Fruit fly (Drosophila melanogaster): Measurements from ENCODE around the gene CG11619.

Gene CG11619

DNA sequence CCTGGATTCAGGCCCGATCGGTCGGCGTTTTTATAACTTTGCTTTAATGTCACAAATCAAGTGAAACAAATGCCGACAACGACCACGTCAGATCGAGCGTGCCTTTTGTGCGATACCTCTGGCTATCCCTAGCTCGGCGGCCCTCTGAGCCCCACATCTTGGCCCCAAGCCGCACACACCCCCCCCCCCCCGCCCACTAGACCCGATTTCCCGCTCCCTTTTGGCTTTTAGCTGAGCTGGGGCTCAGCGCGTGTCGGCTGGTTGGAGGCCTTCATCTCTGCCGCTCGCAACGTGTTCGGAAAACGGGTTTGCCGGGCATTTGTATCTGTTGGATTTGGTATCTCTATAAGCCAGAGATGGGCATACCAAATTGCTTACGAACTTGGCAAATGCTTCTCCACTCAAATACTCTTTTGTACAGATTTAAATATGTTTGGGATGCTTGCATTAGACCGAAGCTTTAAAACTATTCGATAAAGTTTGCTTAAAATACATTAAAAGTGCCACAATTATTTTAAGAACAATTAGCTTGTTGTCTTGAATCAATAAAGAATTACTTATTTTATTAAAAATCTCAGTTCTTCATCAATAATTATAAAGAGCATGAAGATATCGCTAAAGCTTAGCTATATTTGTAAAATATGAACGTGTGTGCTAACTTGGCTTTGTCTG is 28.1 kb upstream of the CG11619 start (continued):
- peak; percentile 28; the same call in 1 of the 2 replicates for TF ChIP-seq CG7372 (GFP tag; IDR thresholded peaks at IDR 0.05)
- TF ChIP-seq CG6765 (GFP tag; optimal IDR thresholded peaks at IDR 0.05) = peak; percentile 33
- TF ChIP-seq NfI (GFP tag; optimal IDR thresholded peaks at IDR 0.05) = peak; percentile 49
- TF ChIP-seq CG8290 (GFP tag; optimal IDR thresholded peaks at IDR 0.05) = no peak
- TF ChIP-seq CG8290 (tag; optimal IDR thresholded peaks at IDR 0.05) = peak in 1 of 2 experiments; percentile 29
- TF ChIP-seq Sox100B (GFP tag; optimal IDR thresholded peaks at IDR 0.05) = peak; percentile 48
- TF ChIP-seq CG7556 (GFP tag; optimal IDR thresholded peaks at IDR 0.05) = peak; percentile 62
- TF ChIP-seq ci (GFP tag; IDR thresholded peaks at IDR 0.05) = 0 out of 3 replicates have a peak, but pooled peaks have one; percentile 18
- TF ChIP-seq slou (GFP tag; optimal IDR thresholded peaks at IDR 0.05) = no peak
- peak; percentile 90 for TF ChIP-seq oc (tag; optimal IDR thresholded peaks at IDR 0.05)
- TF ChIP-seq C15 (GFP tag; IDR thresholded peaks at IDR 0.05) = no peak
- TF ChIP-seq HLH3B (GFP tag; IDR thresholded peaks at IDR 0.05) = no peak
- peak; percentile 29 for TF ChIP-seq CG10274 (GFP tag; optimal IDR thresholded peaks at IDR 0.05)
- TF ChIP-seq sob (GFP tag; IDR thresholded peaks at IDR 0.05) = no peak
- TF ChIP-seq CG18599 (GFP tag; optimal IDR thresholded peaks at IDR 0.05) = peak; percentile 18
- TF ChIP-seq CG2202 (tag; optimal IDR thresholded peaks at IDR 0.05) = no peak
- TF ChIP-seq CG12155 (GFP tag; optimal IDR thresholded peaks at IDR 0.05) = peak; percentile 38
- no peak for TF ChIP-seq pho (GFP tag; optimal IDR thresholded peaks at IDR 0.05)
- peak; percentile 54 for TF ChIP-seq dmrt99B (tag; optimal IDR thresholded peaks at IDR 0.05)
- TF ChIP-seq PHDP (tag; optimal IDR thresholded peaks at IDR 0.05) = peak; percentile 37
- peak; percentile 22 for TF ChIP-seq az2 (GFP tag; optimal IDR thresholded peaks at IDR 0.05)
- peak; percentile 51 for TF ChIP-seq lilli (GFP tag; optimal IDR thresholded peaks at IDR 0.05)
- no peak for TF ChIP-seq wor (GFP tag; IDR thresholded peaks at IDR 0.05)
- TF ChIP-seq CG12299 (tag; optimal IDR thresholded peaks at IDR 0.05) = no peak
- TF ChIP-seq Ets65A (GFP tag) = no peak
- peak; percentile 1 for TF ChIP-seq CG13775 (GFP tag; optimal IDR thresholded peaks at IDR 0.05)
- no peak for TF ChIP-seq seq (GFP tag; IDR thresholded peaks at IDR 0.05)
- TF ChIP-seq CG6175 (GFP tag; IDR thresholded peaks at IDR 0.05) = peak; percentile 84
- peak; percentile 26 for TF ChIP-seq Asciz (GFP tag; optimal IDR thresholded peaks at IDR 0.05)
- TF ChIP-seq CG13624 (GFP tag; optimal IDR thresholded peaks at IDR 0.05) = peak; percentile 9
- TF ChIP-seq CG2889 (GFP tag; IDR thresholded peaks at IDR 0.05) = 0 out of 3 replicates have a peak, but pooled peaks have one; percentile 8
- TF ChIP-seq toy (GFP tag; IDR thresholded peaks at IDR 0.05) = no peak
- TF ChIP-seq gem (tag; optimal IDR thresholded peaks at IDR 0.05) = peak; percentile 66
- no peak for TF ChIP-seq inv (GFP tag; IDR thresholded peaks at IDR 0.05; ENCODE audit: partially characterized antibody)
- TF ChIP-seq CG18476 (GFP tag; optimal IDR thresholded peaks at IDR 0.05) = peak; percentile 20
- no peak for TF ChIP-seq CG15514 (GFP tag; optimal IDR thresholded peaks at IDR 0.05)
- TF ChIP-seq nmo (GFP tag; optimal IDR thresholded peaks at IDR 0.05) = peak; percentile 36
- TF ChIP-seq CG15601 (tag; optimal IDR thresholded peaks at IDR 0.05) = no peak
- TF ChIP-seq CG13424 (tag; optimal IDR thresholded peaks at IDR 0.05) = peak; percentile 55
- peak; percentile 26; the same call in 1 of the 2 replicates for TF ChIP-seq esg (GFP tag; conservative IDR thresholded peaks at IDR 0.05)
- no peak for TF ChIP-seq CG8478 (optimal IDR thresholded peaks at IDR 0.05)
- peak; percentile 60 for TF ChIP-seq CG2120 (GFP tag; optimal IDR thresholded peaks at IDR 0.05)
- TF ChIP-seq pan (optimal IDR thresholded peaks at IDR 0.05) = no peak
- TF ChIP-seq pan (GFP tag; optimal IDR thresholded peaks at IDR 0.05 in 1 of 2, IDR thresholded peaks at IDR 0.05 in 1 of 2) = peak in 1 of 2 experiments; percentile 10
- TF ChIP-seq pfk (GFP tag; optimal IDR thresholded peaks at IDR 0.05) = no peak
- TF ChIP-seq Hr51 (GFP tag; optimal IDR thresholded peaks at IDR 0.05) = peak in 1 of 2 experiments; percentile 58
- no peak for TF ChIP-seq Atf-2 (GFP tag; optimal IDR thresholded peaks at IDR 0.05)
- peak; percentile 41; the same call in 1 of the 3 replicates for TF ChIP-seq CG7357 (GFP tag; IDR thresholded peaks at IDR 0.05)
- TF ChIP-seq CG18262 (tag; optimal IDR thresholded peaks at IDR 0.05) = peak; percentile 38
- peak; percentile 75; the same call in 2 of the 4 replicates for TF ChIP-seq chinmo (GFP tag; IDR thresholded peaks at IDR 0.05; ENCODE audit: partially characterized antibody)
